Fruit fly (Drosophila melanogaster): ENCODE results near the gene ntc.

The ntc gene

dm6 chr3L:3786344-3787076 is 19.7 kb downstream of the ntc start:
- TF ChIP-seq Dfd (GFP tag; optimal IDR thresholded peaks at IDR 0.05) (no peak), HLH106 (tag; optimal IDR thresholded peaks at IDR 0.05) (peak; percentile 29), GATAd (GFP tag; optimal IDR thresholded peaks at IDR 0.05) (no peak), fru (GFP tag; optimal IDR thresholded peaks at IDR 0.05) (peak; percentile 13), pan (optimal IDR thresholded peaks at IDR 0.05) (no peak), br (GFP tag; optimal IDR thresholded peaks at IDR 0.05) (no peak), jim (GFP tag; optimal IDR thresholded peaks at IDR 0.05) (no peak), foxo (GFP tag; optimal IDR thresholded peaks at IDR 0.05) (peak in 1 of 2 experiments; percentile 38), CG32264 (GFP tag; optimal IDR thresholded peaks at IDR 0.05) (no peak), woc (GFP tag; optimal IDR thresholded peaks at IDR 0.05) (peak; percentile 19), h (GFP tag; optimal IDR thresholded peaks at IDR 0.05) (no peak), Mio (GFP tag; optimal IDR thresholded peaks at IDR 0.05) (no peak), lola (GFP tag; optimal IDR thresholded peaks at IDR 0.05) (no peak)

- no peak for TF ChIP-seq Sp1 (GFP tag; optimal IDR thresholded peaks at IDR 0.05)
- no peak for TF ChIP-seq Hr83 (GFP tag; optimal IDR thresholded peaks at IDR 0.05; ENCODE audit: poor library complexity, severe bottlenecking)
- TF ChIP-seq CG32264 (GFP tag; optimal IDR thresholded peaks at IDR 0.05) = peak; percentile 38
- TF ChIP-seq Rel (GFP tag; optimal IDR thresholded peaks at IDR 0.05) = no peak
- peak; percentile 60 for TF ChIP-seq Rel (tag; optimal IDR thresholded peaks at IDR 0.05)
- TF ChIP-seq rgr (GFP tag; optimal IDR thresholded peaks at IDR 0.05) = peak; percentile 12
- TF ChIP-seq fru (GFP tag; optimal IDR thresholded peaks at IDR 0.05) = peak; percentile 23
- peak; percentile 13 for TF ChIP-seq HLH106 (tag; optimal IDR thresholded peaks at IDR 0.05)
- peak in 1 of 2 experiments; percentile 30 for TF ChIP-seq foxo (GFP tag; optimal IDR thresholded peaks at IDR 0.05)
- no peak for TF ChIP-seq pan (optimal IDR thresholded peaks at IDR 0.05)
- TF ChIP-seq OdsH (GFP tag; optimal IDR thresholded peaks at IDR 0.05) = peak; percentile 15
- TF ChIP-seq ey (GFP tag; optimal IDR thresholded peaks at IDR 0.05) = peak; percentile 34
- TF ChIP-seq usp (GFP tag; optimal IDR thresholded peaks at IDR 0.05) = no peak
- peak; percentile 15 for TF ChIP-seq br (GFP tag; optimal IDR thresholded peaks at IDR 0.05)
- no peak for TF ChIP-seq dmrt93B (GFP tag; optimal IDR thresholded peaks at IDR 0.05)
These were observed 20.6 kb downstream of the ntc start for dm6 chr3L:3785688-3786087.

dm6 chr3L:3785002-3785661 is 21.1 kb downstream of the ntc start:
- TF ChIP-seq brk (GFP tag; optimal IDR thresholded peaks at IDR 0.05) (peak; percentile 89), foxo (GFP tag; optimal IDR thresholded peaks at IDR 0.05) (peak; percentile 90 to 99), Rel (GFP tag; optimal IDR thresholded peaks at IDR 0.05) (peak; percentile 96), Rel (tag; optimal IDR thresholded peaks at IDR 0.05) (no peak), jim (GFP tag; optimal IDR thresholded peaks at IDR 0.05) (no peak), lola (GFP tag; optimal IDR thresholded peaks at IDR 0.05) (no peak), dmrt93B (GFP tag; optimal IDR thresholded peaks at IDR 0.05) (peak; percentile 88), sage (GFP tag; optimal IDR thresholded peaks at IDR 0.05) (peak; percentile 94), N (GFP tag; optimal IDR thresholded peaks at IDR 0.05) (no peak), CG32264 (GFP tag; optimal IDR thresholded peaks at IDR 0.05) (peak; percentile 99), dsf (GFP tag; optimal IDR thresholded peaks at IDR 0.05; ENCODE audit: borderline replicate concordance) (peak; percentile 87), Abd-B (GFP tag; optimal IDR thresholded peaks at IDR 0.05) (no peak), CrebA (GFP tag; optimal IDR thresholded peaks at IDR 0.05; ENCODE audit: borderline replicate concordance) (peak; percentile 92), Vsx2 (GFP tag; optimal IDR thresholded peaks at IDR 0.05; ENCODE audit: partially characterized antibody) (no peak), woc (GFP tag; optimal IDR thresholded peaks at IDR 0.05) (peak; percentile 98), usp (GFP tag; optimal IDR thresholded peaks at IDR 0.05) (no peak), pan (optimal IDR thresholded peaks at IDR 0.05) (no peak), GATAd (GFP tag; optimal IDR thresholded peaks at IDR 0.05) (peak; percentile 81), Hr83 (GFP tag; optimal IDR thresholded peaks at IDR 0.05; ENCODE audit: poor library complexity, severe bottlenecking) (peak; percentile 74), Sp1 (GFP tag; optimal IDR thresholded peaks at IDR 0.05) (peak; percentile 94), Jra (GFP tag; optimal IDR thresholded peaks at IDR 0.05) (peak; percentile 90), sv (GFP tag; optimal IDR thresholded peaks at IDR 0.05) (peak; percentile 87), Hr78 (GFP tag; optimal IDR thresholded peaks at IDR 0.05) (no peak), Mio (GFP tag; optimal IDR thresholded peaks at IDR 0.05) (peak; percentile 92), HLH106 (tag; optimal IDR thresholded peaks at IDR 0.05) (peak; percentile 91), tai (GFP tag; optimal IDR thresholded peaks at IDR 0.05) (peak; percentile 92), Dif (GFP tag; optimal IDR thresholded peaks at IDR 0.05; ENCODE audit: partially characterized antibody) (no peak), psq (GFP tag; optimal IDR thresholded peaks at IDR 0.05) (peak; percentile 98), Dfd (GFP tag; optimal IDR thresholded peaks at IDR 0.05) (peak; percentile 36), OdsH (GFP tag; optimal IDR thresholded peaks at IDR 0.05) (peak; percentile 98), dl (GFP tag; optimal IDR thresholded peaks at IDR 0.05; ENCODE audit: insufficient read depth in 1 of 2, partially characterized antibody in 2 of 2) (no peak), Myc (optimal IDR thresholded peaks at IDR 0.05) (no peak), CG9705 (GFP tag; optimal IDR thresholded peaks at IDR 0.05) (peak; percentile 46), Hnf4 (GFP tag; optimal IDR thresholded peaks at IDR 0.05) (peak; percentile 98), h (GFP tag; optimal IDR thresholded peaks at IDR 0.05) (peak; percentile 99), br (GFP tag; optimal IDR thresholded peaks at IDR 0.05) (peak; percentile 98), rgr (GFP tag; optimal IDR thresholded peaks at IDR 0.05) (peak; percentile 99), ey (GFP tag; optimal IDR thresholded peaks at IDR 0.05) (peak; percentile 99), fru (GFP tag; optimal IDR thresholded peaks at IDR 0.05) (peak; percentile 99)

Data from whole organism, wandering third instar larva.